Worm (Caenorhabditis elegans): Measurements from ENCODE around the gene rga-8.

rga-8 gene

DNA sequence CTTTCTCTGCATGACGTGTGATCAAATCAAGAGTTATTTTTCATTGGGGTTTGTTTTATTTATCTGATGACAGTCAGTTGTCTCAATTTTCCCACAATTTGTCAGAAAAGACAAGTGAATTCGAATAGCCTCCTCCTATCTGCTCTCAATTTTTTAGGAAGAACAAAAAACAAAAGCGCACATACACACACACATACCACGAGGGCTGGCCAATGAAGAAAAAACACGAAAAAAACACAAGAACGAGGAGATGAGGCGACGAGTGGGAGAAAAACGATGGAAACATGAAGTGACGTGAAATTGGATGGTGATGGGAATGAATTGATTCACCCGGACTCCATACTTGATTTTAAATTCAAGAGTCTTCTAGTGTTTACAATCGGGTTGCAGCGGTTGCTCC, 14.3 kb upstream of the rga-8 start:
- TF ChIP-seq lsy-2 (tag; optimal IDR thresholded peaks at IDR 0.05) = no peak
- no peak for TF ChIP-seq M03D4.4 (tag; optimal IDR thresholded peaks at IDR 0.05)

DNA sequence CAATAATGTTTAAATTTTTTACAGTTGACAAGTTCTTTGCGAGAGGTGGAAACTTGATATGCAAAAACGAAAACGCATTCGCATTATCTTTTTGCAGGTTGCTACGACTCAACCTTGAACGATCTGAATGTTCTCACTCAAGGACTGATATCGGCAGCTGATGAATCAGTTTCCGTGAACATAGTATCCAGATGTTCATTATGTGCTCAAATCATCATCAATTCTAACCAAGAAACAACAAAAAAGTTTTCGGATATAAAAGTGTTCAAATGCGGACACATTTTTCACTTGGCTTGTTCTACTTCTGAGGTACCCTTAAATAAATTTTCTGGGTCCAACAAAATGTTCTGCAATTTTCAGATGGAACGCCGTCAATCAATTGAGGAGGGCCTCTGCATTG, 9.5 kb upstream of the rga-8 start:
- no peak for TF ChIP-seq nhr-28 (tag; optimal IDR thresholded peaks at IDR 0.05)
- no peak for TF ChIP-seq unc-62 (GFP tag; optimal IDR thresholded peaks at IDR 0.05)
- TF ChIP-seq blmp-1 (tag; optimal IDR thresholded peaks at IDR 0.05) = no peak
- no peak for TF ChIP-seq nhr-237 (tag; optimal IDR thresholded peaks at IDR 0.05)
- no peak for TF ChIP-seq mab-5 (tag; optimal IDR thresholded peaks at IDR 0.05)
- no peak for TF ChIP-seq nhr-12 (tag; optimal IDR thresholded peaks at IDR 0.05)
- TF ChIP-seq tbx-8 (GFP tag; optimal IDR thresholded peaks at IDR 0.05) = no peak
- no peak for TF ChIP-seq ceh-39 (tag; optimal IDR thresholded peaks at IDR 0.05)
- TF ChIP-seq pha-4 (tag; optimal IDR thresholded peaks at IDR 0.05) = no peak
- no peak for TF ChIP-seq ces-1 (GFP tag; optimal IDR thresholded peaks at IDR 0.05)

DNA sequence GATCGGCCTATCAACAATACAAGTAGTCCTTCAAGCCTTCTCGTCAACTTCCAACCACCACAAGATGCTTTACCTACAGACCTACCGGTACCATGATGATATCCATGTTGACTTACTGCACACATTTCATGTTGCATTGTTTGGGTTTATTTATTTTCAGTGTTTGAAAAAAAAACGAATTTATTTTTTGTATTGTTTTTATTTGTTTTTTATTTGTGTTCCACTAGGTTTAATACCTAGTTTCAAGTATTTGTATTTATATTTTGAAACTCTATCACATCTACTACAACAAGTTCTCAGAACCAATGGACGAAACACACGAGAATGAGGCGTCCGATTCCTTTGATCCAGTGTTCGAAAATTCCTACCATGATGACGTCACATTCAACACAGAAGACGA, 4.0 kb upstream of the rga-8 start, which contains the start of gene vps-41:
TSS of gene vps-41 (plus strand) at position 301 of the 400 bp plus-strand sequence.
- TF ChIP-seq flh-1 (GFP tag; optimal IDR thresholded peaks at IDR 0.05) (no peak), nhr-12 (tag; optimal IDR thresholded peaks at IDR 0.05) (no peak), unc-39 (tag; optimal IDR thresholded peaks at IDR 0.05) (no peak), pha-4 (tag; optimal IDR thresholded peaks at IDR 0.05) (no peak), unc-120 (tag; optimal IDR thresholded peaks at IDR 0.05; ENCODE audit: poor library complexity, severe bottlenecking) (no peak), cnd-1 (tag; optimal IDR thresholded peaks at IDR 0.05) (no peak), tbx-8 (GFP tag; optimal IDR thresholded peaks at IDR 0.05) (no peak), sptf-1 (tag; optimal IDR thresholded peaks at IDR 0.05) (no peak), lsy-2 (tag; optimal IDR thresholded peaks at IDR 0.05) (no peak), nhr-28 (tag; optimal IDR thresholded peaks at IDR 0.05) (no peak), sem-2 (GFP tag; optimal IDR thresholded peaks at IDR 0.05) (no peak), snpc-4 (tag; optimal IDR thresholded peaks at IDR 0.05) (no peak), ces-1 (GFP tag; optimal IDR thresholded peaks at IDR 0.05) (no peak), nhr-237 (tag; optimal IDR thresholded peaks at IDR 0.05) (no peak), nhr-76 (tag; optimal IDR thresholded peaks at IDR 0.05) (no peak), mab-5 (tag; optimal IDR thresholded peaks at IDR 0.05) (no peak), ztf-11 (tag; optimal IDR thresholded peaks at IDR 0.05) (no peak)

DNA sequence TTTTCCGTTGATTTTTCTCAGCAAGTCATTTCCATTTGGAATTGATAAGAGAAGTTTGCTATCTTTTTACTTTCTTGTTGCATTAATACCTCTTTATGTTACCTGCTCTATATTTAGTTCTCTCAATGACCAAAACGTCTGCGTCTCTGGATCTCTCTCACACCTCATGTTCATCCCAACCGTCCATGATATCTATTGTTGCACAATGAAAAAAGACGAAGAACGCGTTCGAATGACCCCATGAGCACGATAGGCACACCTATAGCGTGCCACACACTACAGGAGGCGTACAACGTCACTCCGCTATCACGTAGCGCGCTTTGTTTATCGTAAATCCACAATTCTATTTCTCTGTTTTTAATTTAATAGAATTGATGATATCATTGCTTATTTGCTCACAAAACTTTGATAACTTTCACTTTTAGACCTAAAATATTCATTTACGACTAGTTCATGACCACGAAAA, 371 bp downstream of the rga-8 start, which contains the start of gene Y34B4A.2:
TSS of gene Y34B4A.2 (plus strand) at position 328 of the 466 bp plus-strand sequence.
- TF ChIP-seq ces-1 (GFP tag; optimal IDR thresholded peaks at IDR 0.05) (peak; percentile 74), zip-8 (tag; optimal IDR thresholded peaks at IDR 0.05) (no peak), cnd-1 (tag; optimal IDR thresholded peaks at IDR 0.05) (peak; percentile 27), elt-1 (tag; optimal IDR thresholded peaks at IDR 0.05; ENCODE audit: borderline replicate concordance, insufficient read depth) (no peak), nhr-2 (tag; optimal IDR thresholded peaks at IDR 0.05) (peak; percentile 8), unc-39 (tag; optimal IDR thresholded peaks at IDR 0.05) (no peak), hlh-1 (tag; optimal IDR thresholded peaks at IDR 0.05) (no peak), elt-3 (tag; optimal IDR thresholded peaks at IDR 0.05) (no peak), tbx-8 (GFP tag; optimal IDR thresholded peaks at IDR 0.05) (no peak), ham-2 (GFP tag; optimal IDR thresholded peaks at IDR 0.05) (no peak), lin-13 (tag; optimal IDR thresholded peaks at IDR 0.05) (peak; percentile 23), unc-62 (GFP tag; optimal IDR thresholded peaks at IDR 0.05) (no peak)

DNA sequence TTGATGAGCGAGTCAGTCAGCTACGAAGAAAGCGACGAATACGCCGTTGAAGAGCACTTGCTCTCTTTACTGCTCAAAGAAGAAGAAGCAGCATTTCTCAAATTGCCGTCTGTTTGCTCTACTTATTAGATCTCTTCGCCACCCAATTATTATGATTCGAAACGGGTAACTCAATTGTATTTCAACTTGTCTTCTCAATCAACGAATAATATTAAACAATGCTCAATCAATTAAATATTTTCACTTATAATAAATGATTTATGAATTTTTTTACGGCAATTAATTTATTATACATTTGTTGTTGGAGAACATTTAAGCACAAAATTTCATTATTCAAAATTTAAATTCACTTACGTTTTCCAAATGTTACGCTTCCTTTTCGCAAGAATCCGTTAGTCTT, 1.3 kb downstream of the rga-8 start:
- TF ChIP-seq ces-1 (GFP tag; optimal IDR thresholded peaks at IDR 0.05) = peak; percentile 95
- TF ChIP-seq ceh-83 (GFP tag; optimal IDR thresholded peaks at IDR 0.05) = no peak
- TF ChIP-seq elt-3 (tag; optimal IDR thresholded peaks at IDR 0.05) = no peak

DNA sequence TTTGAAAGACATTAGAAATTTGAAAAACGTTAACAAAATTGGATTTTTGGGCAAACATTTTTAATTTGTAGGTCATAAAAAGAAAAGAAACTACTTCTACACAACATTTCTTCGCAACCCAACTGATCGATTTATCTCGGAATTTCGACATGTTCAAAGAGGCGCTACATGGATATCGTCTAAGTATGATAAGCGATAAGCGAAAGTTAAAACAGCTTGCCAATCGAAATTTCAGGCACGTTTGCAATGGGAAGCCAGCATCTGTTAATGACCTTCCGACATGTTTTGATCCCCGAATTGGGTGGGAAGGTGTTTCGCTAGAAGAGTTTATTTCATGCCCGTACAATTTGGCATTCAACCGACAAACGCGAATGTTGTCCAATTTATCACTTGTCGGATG, 2.8 kb downstream of the rga-8 start:
- TF ChIP-seq zip-8 (tag; optimal IDR thresholded peaks at IDR 0.05) (no peak), ces-1 (GFP tag; optimal IDR thresholded peaks at IDR 0.05) (no peak), sptf-1 (tag; optimal IDR thresholded peaks at IDR 0.05) (no peak), snpc-4 (tag; optimal IDR thresholded peaks at IDR 0.05) (no peak), flh-1 (GFP tag; optimal IDR thresholded peaks at IDR 0.05) (no peak), nhr-237 (tag; optimal IDR thresholded peaks at IDR 0.05) (no peak), sem-2 (GFP tag; optimal IDR thresholded peaks at IDR 0.05) (no peak), lin-32 (GFP tag; optimal IDR thresholded peaks at IDR 0.05) (no peak), unc-120 (tag; optimal IDR thresholded peaks at IDR 0.05; ENCODE audit: poor library complexity, severe bottlenecking) (no peak), nhr-12 (tag; optimal IDR thresholded peaks at IDR 0.05) (no peak), cnd-1 (tag; optimal IDR thresholded peaks at IDR 0.05) (no peak), ztf-11 (tag; optimal IDR thresholded peaks at IDR 0.05) (no peak), ham-2 (GFP tag; optimal IDR thresholded peaks at IDR 0.05) (no peak), ceh-43 (GFP tag; optimal IDR thresholded peaks at IDR 0.05) (no peak), mab-5 (tag; optimal IDR thresholded peaks at IDR 0.05) (no peak), blmp-1 (tag; optimal IDR thresholded peaks at IDR 0.05) (no peak)

All from whole organism, mixed stage, embryonic.